Fruit fly (Drosophila melanogaster): ENCODE results near the gene smash.
A peak's percentile ranks its signal among the peaks of the same experiment; 100 is the strongest.

dm6 chr3R:4649126-4649811 lies 10.1 kb upstream of the smash start, which contains the start of gene Karybeta3:
- TF ChIP-seq Gug (GFP tag; IDR thresholded peaks at IDR 0.05) (no peak; the same call in 1 of the 2 replicates), Blimp-1 (GFP tag; optimal IDR thresholded peaks at IDR 0.05) (no peak), salr (GFP tag; optimal IDR thresholded peaks at IDR 0.05) (peak in 1 of 2 experiments; percentile 60), CG16779 (tag; optimal IDR thresholded peaks at IDR 0.05) (no peak), Lpt (GFP tag; optimal IDR thresholded peaks at IDR 0.05) (peak; percentile 3), CG8632 (GFP tag; optimal IDR thresholded peaks at IDR 0.05) (peak; percentile 74), CG6276 (GFP tag; optimal IDR thresholded peaks at IDR 0.05) (no peak), Smox (GFP tag; optimal IDR thresholded peaks at IDR 0.05) (no peak), Hr4 (GFP tag; optimal IDR thresholded peaks at IDR 0.05) (peak; percentile 81), CG15336 (GFP tag; IDR thresholded peaks at IDR 0.05) (peak; percentile 62), CG1621 (tag; optimal IDR thresholded peaks at IDR 0.05) (peak; percentile 81), fd59A (GFP tag; optimal IDR thresholded peaks at IDR 0.05) (peak; percentile 15)
